Worm (Caenorhabditis elegans) whole organism, L4/young adult: ENCODE results near the gene F21E9.2.

Experiments
- W03F9.2 ChIP-seq: fragments of 150-350 bp; optimal IDR thresholded peaks from 2 replicates; lab custom pipeline; 2014; ENCODE audit warnings: missing biosample characterization, missing genetic modification characterization
- dao-5 ChIP-seq: sonication (generic microtip); optimal IDR thresholded peaks from 2 replicates; lab custom pipeline; 2016; ENCODE audit warnings: missing genotype, missing genetic modification characterization, moderate library complexity, missing compliant biosample characterization
- him-1 ChIP-seq: sonication (generic microtip); optimal IDR thresholded peaks from 2 replicates; lab custom pipeline; 2016; ENCODE audit warnings: missing genotype, missing genetic modification reagents, missing genetic modification characterization, missing compliant biosample characterization

Gene F21E9.2

ce11 chrX:1329847-1330246 is at the start of gene F21E9.2:
F21E9.2 (minus strand) TSS chrX:1329947.
- TF ChIP-seq W03F9.2, result no peak
- TF ChIP-seq him-1 (tag; lab: Kevin White, UChicago), result no peak
- TF ChIP-seq dao-5 (tag; lab: Kevin White, UChicago), result no peak

DNA sequence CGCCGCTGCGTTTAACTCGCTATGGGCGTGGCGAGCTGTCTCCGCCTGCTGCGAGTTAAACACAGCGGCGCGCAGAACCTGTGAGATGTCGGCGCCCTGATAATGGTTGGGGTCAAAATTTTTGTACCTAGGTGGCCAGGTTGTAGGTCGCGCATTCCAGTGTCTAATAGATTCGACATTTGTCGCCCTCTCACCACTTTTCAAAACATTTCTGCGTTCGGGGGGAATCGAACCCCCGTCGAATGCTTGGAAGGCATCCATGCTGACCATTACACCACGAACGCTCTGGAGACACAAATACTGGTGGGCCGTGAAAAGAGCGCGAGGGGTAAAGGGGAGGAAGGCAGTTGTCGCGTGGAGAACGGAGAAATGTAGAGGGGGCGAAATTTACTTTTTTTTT is 49.6 kb upstream of the F21E9.2 start:
- TF ChIP-seq W03F9.2 (peak; percentile 21), dao-5 (tag; lab: Kevin White, UChicago) (peak; percentile 81), him-1 (tag; lab: Kevin White, UChicago) (no peak)

- TF ChIP-seq dao-5 (tag; lab: Kevin White, UChicago) (no peak), him-1 (tag; lab: Kevin White, UChicago) (no peak), W03F9.2 (no peak)
These were observed 42.7 kb upstream of the F21E9.2 start for ce11 chrX:1372464-1372863.

DNA sequence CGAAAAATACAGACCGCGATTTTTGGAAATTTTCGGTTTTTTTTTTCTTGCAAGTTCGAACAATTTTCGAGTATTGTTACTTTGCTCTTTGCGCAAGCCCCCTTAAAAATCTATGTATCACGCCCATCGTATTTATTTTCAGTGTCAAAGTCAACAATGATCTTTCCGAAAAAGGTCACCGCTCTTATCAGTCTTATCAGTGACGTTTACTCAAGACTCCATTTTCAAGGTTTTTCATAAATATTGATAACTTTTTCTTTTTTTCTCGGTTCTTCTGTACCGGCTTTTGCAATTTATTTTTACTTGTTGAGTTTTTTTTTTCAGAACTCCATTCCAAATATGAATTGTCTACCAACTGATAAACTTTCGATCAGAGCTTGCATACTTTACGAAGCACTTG is 41.9 kb upstream of the F21E9.2 start, which contains the start of gene fbxa-190:
fbxa-190 (plus strand) TSS at position 325 of the 400 bp plus-strand sequence.
- no peak for TF ChIP-seq W03F9.2
- no peak for TF ChIP-seq him-1 (tag; lab: Kevin White, UChicago)
- TF ChIP-seq dao-5 (tag; lab: Kevin White, UChicago), result no peak

- TF ChIP-seq W03F9.2 (no peak), dao-5 (tag; lab: Kevin White, UChicago) (no peak), him-1 (tag; lab: Kevin White, UChicago) (no peak)
These were observed 41.1 kb upstream of the F21E9.2 start, which contains the start of gene F56C3.7 for ce11 chrX:1370736-1371281. F56C3.7 (minus strand) TSS chrX:1370786.

DNA sequence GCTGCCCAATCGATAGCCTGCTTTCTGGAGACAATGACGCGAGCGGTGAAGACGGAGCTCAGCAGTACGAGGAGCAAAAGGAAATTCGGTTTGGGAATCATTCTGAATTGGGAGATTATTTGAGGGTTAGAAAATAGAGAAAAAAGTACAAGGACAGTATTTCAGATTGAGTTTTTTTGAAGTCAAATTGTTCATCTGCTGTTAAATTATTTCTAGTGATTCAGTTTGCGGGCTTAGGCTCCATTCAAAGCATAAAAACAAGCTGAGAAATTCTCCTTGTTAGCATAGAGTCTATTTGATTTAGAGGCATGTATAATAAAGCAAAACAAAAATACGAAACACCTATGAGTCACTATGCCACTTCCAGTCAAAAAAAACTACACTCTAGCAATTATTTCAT is 37.7 kb upstream of the F21E9.2 start, which contains the start of gene dgn-2:
dgn-2 (minus strand) TSS at position 101 of the 400 bp plus-strand sequence.
- no peak for TF ChIP-seq dao-5 (tag; lab: Kevin White, UChicago)
- TF ChIP-seq W03F9.2, result no peak

DNA sequence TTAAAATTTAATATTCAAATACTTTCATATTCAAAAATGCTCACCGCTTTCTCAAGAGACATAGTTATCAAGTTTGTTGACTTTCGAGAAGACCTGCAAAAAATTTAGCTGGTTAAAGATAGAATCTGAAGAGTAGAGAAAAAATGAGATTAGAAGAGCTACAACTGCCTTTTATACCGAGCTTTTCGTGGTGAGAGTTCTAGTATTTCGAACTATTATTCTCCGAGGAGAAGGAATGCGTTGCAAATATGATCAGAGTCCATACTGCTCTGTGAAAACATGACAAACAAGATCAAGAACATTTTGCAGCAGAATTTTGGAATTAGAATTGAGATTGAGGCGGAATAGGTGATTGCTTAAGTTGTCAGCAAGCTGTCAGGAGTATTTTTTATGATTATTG is 30.9 kb upstream of the F21E9.2 start, which contains the start of gene F56C3.4:
F56C3.4 (minus strand) TSS at position 101 of the 400 bp plus-strand sequence.
- TF ChIP-seq him-1 (tag; lab: Kevin White, UChicago), result no peak
- TF ChIP-seq W03F9.2, result no peak
- no peak for TF ChIP-seq dao-5 (tag; lab: Kevin White, UChicago)

DNA sequence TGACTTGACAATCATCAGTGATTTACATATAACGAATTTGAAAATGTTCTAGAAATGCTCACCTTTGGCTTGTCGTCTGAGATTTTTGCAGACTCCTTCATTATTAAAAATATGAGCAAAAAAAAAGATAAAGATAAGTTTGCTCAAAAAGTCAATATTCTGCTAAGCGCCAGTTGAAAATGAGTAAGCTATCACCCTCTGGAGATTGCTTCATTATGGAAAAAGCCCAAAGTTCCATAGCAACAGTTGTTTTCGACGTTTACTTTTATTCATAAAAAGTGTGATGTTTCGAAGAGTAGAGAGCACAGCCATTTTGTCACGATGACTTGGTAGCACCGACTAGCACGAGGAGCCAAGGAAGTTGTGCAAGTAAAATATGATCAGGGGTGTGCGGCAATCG is 28.5 kb upstream of the F21E9.2 start, which contains the start of gene F56C3.3:
F56C3.3 (minus strand) TSS at position 101 of the 400 bp plus-strand sequence.
- TF ChIP-seq him-1 (tag; lab: Kevin White, UChicago), result no peak
- no peak for TF ChIP-seq W03F9.2
- no peak for TF ChIP-seq dao-5 (tag; lab: Kevin White, UChicago)

DNA sequence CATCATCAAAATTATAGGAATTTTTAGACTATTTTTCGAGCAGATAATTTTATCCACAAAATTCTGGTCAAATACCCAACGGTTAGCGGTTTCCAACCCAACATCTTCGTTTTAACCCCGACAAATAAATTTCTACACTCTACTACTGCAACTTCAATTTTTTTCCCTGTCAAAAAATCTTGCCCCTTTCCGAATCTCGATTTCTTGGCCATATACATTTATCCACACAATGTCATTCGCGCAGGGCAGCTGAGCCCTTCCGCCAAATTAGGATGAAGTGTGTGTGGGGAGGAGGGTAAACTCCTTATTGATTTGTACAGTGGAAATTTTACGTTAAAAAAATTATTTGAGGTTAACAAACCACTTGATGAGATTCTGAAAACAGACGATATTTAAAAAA is 15.1 kb upstream of the F21E9.2 start:
- peak; percentile 86 for TF ChIP-seq dao-5 (tag; lab: Kevin White, UChicago)
- TF ChIP-seq him-1 (tag; lab: Kevin White, UChicago), result peak; percentile 98
- peak; percentile 96 for TF ChIP-seq W03F9.2

- TF ChIP-seq him-1 (tag; lab: Kevin White, UChicago) (no peak), W03F9.2 (no peak), dao-5 (tag; lab: Kevin White, UChicago) (no peak)
These were observed 14.6 kb upstream of the F21E9.2 start, which contains the start of gene ins-39 for ce11 chrX:1344321-1344720. ins-39 (minus strand) TSS chrX:1344421.

- TF ChIP-seq him-1 (tag; lab: Kevin White, UChicago) (no peak), W03F9.2 (no peak), dao-5 (tag; lab: Kevin White, UChicago) (no peak)
These were observed 9.3 kb upstream of the F21E9.2 start for ce11 chrX:1338906-1339673.

DNA sequence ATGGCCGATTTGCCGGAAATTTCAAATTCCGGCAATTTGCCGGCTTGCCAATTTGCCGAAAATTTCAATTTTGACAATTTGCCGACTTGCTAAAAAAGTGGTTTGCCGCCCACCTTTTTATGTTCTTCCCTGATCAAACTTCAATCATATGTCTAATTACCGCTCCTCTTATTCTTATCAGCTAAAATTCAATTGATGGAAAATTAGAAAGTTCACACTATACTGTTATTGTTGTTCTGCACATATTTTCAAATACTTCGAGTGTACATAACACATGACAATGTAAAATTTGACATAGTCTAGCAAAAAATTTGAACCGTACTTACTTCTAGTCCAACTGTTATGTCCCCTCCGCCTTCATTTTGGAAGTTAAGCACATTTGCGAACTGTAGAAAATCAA is 8.1 kb upstream of the F21E9.2 start:
- no peak for TF ChIP-seq dao-5 (tag; lab: Kevin White, UChicago)
- no peak for TF ChIP-seq him-1 (tag; lab: Kevin White, UChicago)
- no peak for TF ChIP-seq W03F9.2

DNA sequence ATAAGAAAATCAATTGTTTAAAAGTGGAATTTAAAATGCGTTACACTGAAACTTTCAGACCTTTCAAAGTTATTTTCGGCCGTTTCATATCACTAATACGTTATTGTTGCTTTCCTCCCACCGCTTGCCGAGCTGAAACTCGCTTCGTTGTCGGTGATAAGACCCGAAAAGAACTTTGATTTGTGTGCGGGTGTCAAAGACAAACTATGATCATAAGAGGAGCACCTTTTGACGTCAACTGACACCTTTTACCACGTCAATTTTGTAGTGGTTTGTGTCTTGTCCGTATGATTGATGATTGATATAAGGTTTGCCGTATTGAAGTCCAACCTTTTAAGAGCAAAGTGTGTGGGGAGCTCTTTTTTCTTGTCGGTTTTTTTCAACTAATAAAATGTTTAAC is 7.3 kb upstream of the F21E9.2 start, which contains the start of gene ttr-37:
ttr-37 (minus strand) TSS at position 167 of the 400 bp plus-strand sequence.
- TF ChIP-seq him-1 (tag; lab: Kevin White, UChicago) (no peak), dao-5 (tag; lab: Kevin White, UChicago) (no peak), W03F9.2 (no peak)

DNA sequence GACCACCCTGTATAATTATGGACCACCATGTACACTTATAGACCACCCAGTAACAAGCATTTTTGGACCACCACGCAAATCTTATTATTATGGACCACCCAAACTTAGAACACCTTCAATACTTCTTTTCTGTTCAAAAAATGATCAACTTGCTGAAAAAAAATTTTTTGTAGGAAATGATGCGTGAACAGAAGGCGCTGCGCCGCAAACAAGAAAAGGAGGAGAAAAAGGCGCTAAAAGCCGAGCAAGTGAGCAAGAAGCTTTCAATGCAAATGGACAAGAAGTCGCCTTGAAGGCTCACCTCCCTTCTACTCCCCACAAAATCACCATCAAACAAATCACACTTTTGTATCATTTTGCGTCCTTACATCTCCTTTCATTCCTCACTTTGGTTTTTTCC is 2.5 kb downstream of the F21E9.2 start:
- TF ChIP-seq dao-5 (tag; lab: Kevin White, UChicago) (no peak), W03F9.2 (no peak), him-1 (tag; lab: Kevin White, UChicago) (no peak)
